Worm (Caenorhabditis elegans) whole organism, L4 larva: ENCODE results near the gene hsp-16.41.
"Not testable (repeated sequence)": the region's sequence is repeated elsewhere in the genome, so short reads cannot be mapped to it uniquely, and the experiment has no call there.

Experiments
- F49E8.2 ChIP-seq: sonication (generic microtip); optimal IDR thresholded peaks from 2 replicates; lab custom pipeline; 2016; ENCODE audit warnings: missing compliant biosample characterization, mild to moderate bottlenecking, missing genetic modification characterization, borderline replicate concordance
- T26A8.4 ChIP-seq: fragments of 200-800 bp; sonication (Bioruptor generic); IDR thresholded peaks from 2 replicates; pipeline ENCODE4 v1.3.6; 2022; ENCODE audit warnings: missing genetic modification characterization, missing compliant biosample characterization
- Y5F2A.4 ChIP-seq: fragments of 200-800 bp; sonication (Bioruptor generic); optimal IDR thresholded peaks from 2 replicates; lab custom pipeline; 2018; ENCODE audit warnings: mild to moderate bottlenecking, missing genetic modification characterization, missing compliant biosample characterization
- ZK337.2 ChIP-seq: fragments of 200-800 bp; sonication (Bioruptor generic); IDR thresholded peaks from 2 replicates; pipeline ENCODE4 v1.3.6; 2022; ENCODE audit warnings: missing genetic modification reagents, missing genetic modification characterization, missing compliant biosample characterization
- ZK546.5 ChIP-seq, 2 experiments: sonication (generic microtip); optimal IDR thresholded peaks; 2 replicates each; lab custom pipeline; 2017; ENCODE audit warnings: missing biosample characterization in 2 of 2, missing genetic modification characterization in 2 of 2
- aha-1 ChIP-seq: fragments of 150-350 bp; peaks from one replicate; lab custom pipeline; 2014; ENCODE audit warnings: missing biosample characterization, missing genetic modification characterization
- arid-1 ChIP-seq: fragments of 200-800 bp; sonication (Bioruptor generic); conservative IDR thresholded peaks from 2 replicates; pipeline ENCODE4 v1.3.6; 2022; ENCODE audit warnings: missing genetic modification reagents, missing genetic modification characterization, missing compliant biosample characterization
- attf-4 ChIP-seq: sonication (generic microtip); optimal IDR thresholded peaks from 3 replicates; lab custom pipeline; 2017; ENCODE audit warnings: missing biosample characterization, missing genetic modification characterization
- ceh-28 ChIP-seq: fragments of 150-350 bp; optimal IDR thresholded peaks from 2 replicates; lab custom pipeline; 2014; ENCODE audit warnings: missing biosample characterization, missing genetic modification reagents, missing genetic modification characterization
- cey-2 ChIP-seq: sonication (generic microtip); optimal IDR thresholded peaks from 3 replicates; lab custom pipeline; 2017; ENCODE audit warnings: missing genetic modification characterization, mild to moderate bottlenecking, missing compliant biosample characterization, antibody characterized with exemption, borderline replicate concordance; ENCODE audit not compliant: insufficient read depth
- ctbp-1 ChIP-seq: fragments of 200-800 bp; sonication (Bioruptor generic); IDR thresholded peaks from 2 replicates; pipeline ENCODE4 v1.3.6; 2022; ENCODE audit warnings: missing genetic modification reagents, missing genetic modification characterization, missing compliant biosample characterization
- dmd-6 ChIP-seq: fragments of 200-800 bp; sonication (Bioruptor generic); IDR thresholded peaks from 2 replicates; pipeline ENCODE4 v1.3.6; 2022; ENCODE audit warnings: missing genetic modification reagents, missing genetic modification characterization, missing compliant biosample characterization
- dpl-1 ChIP-seq: fragments of 150-350 bp; optimal IDR thresholded peaks from 2 replicates; lab custom pipeline; 2014; ENCODE audit warnings: missing biosample characterization, missing genetic modification reagents, missing genetic modification characterization
- dve-1 ChIP-seq: sonication (generic microtip); optimal IDR thresholded peaks from 2 replicates; lab custom pipeline; 2017; ENCODE audit warnings: antibody characterized with exemption, mild to moderate bottlenecking, missing genetic modification characterization, missing compliant biosample characterization; ENCODE audit not compliant: insufficient read depth
- egl-43 ChIP-seq: fragments of 200-800 bp; sonication (Bioruptor generic); IDR thresholded peaks from 2 replicates; pipeline ENCODE4 v1.3.6; 2022; ENCODE audit warnings: missing genetic modification reagents, missing genetic modification characterization, missing compliant biosample characterization
- fos-1 ChIP-seq: fragments of 150-350 bp; optimal IDR thresholded peaks from 2 replicates; lab custom pipeline; 2014; ENCODE audit warnings: missing biosample characterization, missing genetic modification characterization
- hlh-11 ChIP-seq: fragments of 200-800 bp; sonication (Bioruptor generic); optimal IDR thresholded peaks from 2 replicates; lab custom pipeline; 2018; ENCODE audit warnings: mild to moderate bottlenecking, missing genetic modification characterization, missing compliant biosample characterization
- hmg-1.1 ChIP-seq: fragments of 200-800 bp; sonication (Bioruptor generic); IDR thresholded peaks from 2 replicates; pipeline ENCODE4 v1.3.6; 2022; ENCODE audit warnings: missing genetic modification reagents, missing genetic modification characterization, missing compliant biosample characterization
- lin-29 ChIP-seq: fragments of 200-800 bp; sonication (Bioruptor generic); IDR thresholded peaks from 2 replicates; pipeline ENCODE4 v1.3.6; 2022; ENCODE audit warnings: missing genetic modification reagents, missing genetic modification characterization, missing compliant biosample characterization
- lin-38 ChIP-seq: fragments of 200-800 bp; sonication (Bioruptor generic); IDR thresholded peaks from 2 replicates; pipeline ENCODE4 v1.3.6; 2022; ENCODE audit warnings: missing genetic modification reagents, missing genetic modification characterization, missing compliant biosample characterization
- madf-9 ChIP-seq: fragments of 200-800 bp; sonication (Bioruptor generic); conservative IDR thresholded peaks from 2 replicates; pipeline ENCODE4 v1.3.6; 2022; ENCODE audit warnings: missing genetic modification reagents, missing genetic modification characterization, missing compliant biosample characterization
- nhr-11 ChIP-seq: fragments of 150-350 bp; optimal IDR thresholded peaks from 2 replicates; lab custom pipeline; 2014; ENCODE audit warnings: missing biosample characterization, missing genetic modification characterization
- nhr-111 ChIP-seq: fragments of 200-800 bp; sonication (Bioruptor generic); optimal IDR thresholded peaks from 2 replicates; lab custom pipeline; 2018; ENCODE audit warnings: mild to moderate bottlenecking, missing genetic modification characterization, missing compliant biosample characterization
- nhr-237 ChIP-seq: sonication (generic microtip); optimal IDR thresholded peaks from 2 replicates; lab custom pipeline; 2017; ENCODE audit warnings: missing biosample characterization, missing genetic modification characterization
- nhr-28 ChIP-seq: fragments of 150-350 bp; optimal IDR thresholded peaks from 2 replicates; lab custom pipeline; 2014; ENCODE audit warnings: missing biosample characterization, missing genetic modification characterization
- nhr-41 ChIP-seq: fragments of 200-800 bp; sonication (Bioruptor generic); IDR thresholded peaks from 2 replicates; pipeline ENCODE4 v1.3.6; 2022; ENCODE audit warnings: missing genetic modification reagents, missing genetic modification characterization, missing compliant biosample characterization
- nhr-6 ChIP-seq: fragments of 150-350 bp; optimal IDR thresholded peaks from 2 replicates; lab custom pipeline; 2014; ENCODE audit warnings: missing biosample characterization, missing genetic modification characterization
- nhr-77 ChIP-seq: fragments of 150-350 bp; optimal IDR thresholded peaks from 2 replicates; lab custom pipeline; 2014; ENCODE audit warnings: missing biosample characterization, missing genetic modification characterization
- pha-4 ChIP-seq, 2 experiments: fragments of 150-350 bp in 1 of 2; fragments of 200-800 bp in 1 of 2; sonication (Bioruptor generic) in 1 of 2; IDR thresholded peaks in 1 of 2; optimal IDR thresholded peaks in 1 of 2; 2 replicates each; pipeline versions ENCODE4 v1.3.6 to Lab custom; 2014 to 2022; ENCODE audit warnings: missing genetic modification characterization in 2 of 2, missing genetic modification reagents in 2 of 2, missing biosample characterization in 1 of 2, missing compliant biosample characterization in 1 of 2
- pqm-1 ChIP-seq: sonication (generic microtip); optimal IDR thresholded peaks from 2 replicates; lab custom pipeline; 2017; ENCODE audit warnings: missing biosample characterization, missing genetic modification characterization
- rbr-2 ChIP-seq: sonication (generic microtip); optimal IDR thresholded peaks from 2 replicates; lab custom pipeline; 2016; ENCODE audit warnings: missing genotype, missing genetic modification characterization, missing compliant biosample characterization
- set-16 ChIP-seq: fragments of 200-800 bp; sonication (Bioruptor generic); IDR thresholded peaks from 2 replicates; pipeline ENCODE4 v1.3.6; 2022; ENCODE audit warnings: missing genetic modification reagents, missing genetic modification characterization, missing compliant biosample characterization
- spr-1 ChIP-seq: sonication (generic microtip); optimal IDR thresholded peaks from 2 replicates; lab custom pipeline; 2016; ENCODE audit warnings: mild to moderate bottlenecking, missing genetic modification characterization, missing compliant biosample characterization
- unc-39 ChIP-seq: sonication (generic microtip); optimal IDR thresholded peaks from 2 replicates; lab custom pipeline; 2017; ENCODE audit warnings: missing biosample characterization, missing genetic modification characterization
- unc-62 ChIP-seq, 3 experiments: fragments of 150-350 bp in 1 of 3; sonication (generic microtip); optimal IDR thresholded peaks in 2 of 3; peaks in 1 of 3; 1 replicate in 1 of 3; 2 replicates in 2 of 3; lab custom pipeline; 2014 to 2017; ENCODE audit warnings: missing biosample characterization in 3 of 3, missing genetic modification characterization in 3 of 3, missing genetic modification reagents in 3 of 3, missing genotype in 1 of 3
- zfp-2 ChIP-seq: sonication (generic microtip); optimal IDR thresholded peaks from 2 replicates; lab custom pipeline; 2016; ENCODE audit warnings: mild to moderate bottlenecking, missing genetic modification characterization, missing compliant biosample characterization
- zfp-3 ChIP-seq: fragments of 200-800 bp; sonication (Bioruptor generic); conservative IDR thresholded peaks from 2 replicates; pipeline ENCODE4 v1.3.6; 2022; ENCODE audit warnings: missing genetic modification reagents, missing genetic modification characterization, missing compliant biosample characterization
- zip-11 ChIP-seq: fragments of 200-800 bp; sonication (Bioruptor generic); IDR thresholded peaks from 2 replicates; pipeline ENCODE4 v1.3.6; 2022; ENCODE audit warnings: missing genetic modification characterization, missing compliant biosample characterization
- zip-2 ChIP-seq: fragments of 150-350 bp; optimal IDR thresholded peaks from 2 replicates; lab custom pipeline; 2014; ENCODE audit warnings: missing biosample characterization, missing genetic modification characterization
- ztf-11 ChIP-seq: fragments of 150-350 bp; optimal IDR thresholded peaks from 2 replicates; lab custom pipeline; 2014; ENCODE audit warnings: missing biosample characterization, missing genetic modification characterization

The hsp-16.41 gene

DNA sequence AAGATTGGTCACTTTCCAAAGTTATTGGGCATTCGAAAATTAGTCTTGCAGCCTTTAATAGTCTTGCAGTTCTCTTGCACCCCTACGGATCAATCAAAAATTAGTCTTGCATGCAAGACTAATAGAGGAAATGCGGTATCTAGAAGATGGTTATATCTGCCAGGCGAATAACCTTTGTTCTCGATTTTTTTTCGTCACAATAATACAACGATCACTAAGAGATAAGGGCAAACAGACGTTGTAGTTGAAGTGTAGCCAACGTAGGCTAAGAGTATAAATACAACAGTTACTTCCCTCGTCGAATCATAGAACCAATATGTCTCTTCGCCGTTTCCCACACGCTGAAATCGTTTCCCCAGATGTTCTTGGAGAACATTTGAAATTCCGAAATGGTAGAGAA, 36.8 kb downstream of the hsp-16.41 start, which contains the start of gene T10B5.8:
T10B5.8 (plus strand) TSS at position 301 of the 400 bp plus-strand sequence.
- TF ChIP-seq egl-43 (GFP tag; lab: Robert Waterston, UW), result no peak
- peak; percentile 3 for TF ChIP-seq aha-1
- peak; percentile 66 for TF ChIP-seq nhr-28

DNA sequence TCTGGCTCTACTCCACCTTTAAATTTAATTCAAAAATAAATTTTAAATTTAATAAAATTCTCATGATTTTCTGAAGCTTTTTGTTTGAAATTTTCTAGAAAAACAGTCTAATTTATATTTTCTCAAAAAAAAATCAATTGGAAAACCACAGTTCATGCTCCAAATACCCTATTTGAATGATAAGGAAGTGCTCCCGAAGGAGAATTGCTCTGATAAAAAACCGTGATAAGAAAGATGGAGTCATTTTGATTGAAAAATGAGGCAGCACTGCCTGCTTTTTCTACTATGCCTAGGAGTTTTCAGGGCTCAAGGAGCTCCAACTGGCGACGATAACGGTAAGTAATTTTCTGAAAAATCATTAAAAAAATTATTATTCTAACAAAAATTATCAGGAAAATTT, 41.0 kb downstream of the hsp-16.41 start, which contains the start of gene T10B5.7:
T10B5.7 (plus strand) TSS at position 225 of the 400 bp plus-strand sequence.
- TF ChIP-seq set-16 (GFP tag; lab: Robert Waterston, UW) (no peak), dpl-1 (no peak), lin-29 (no peak), nhr-77 (tag; lab: Kevin White, UChicago) (no peak), dmd-6 (GFP tag; lab: Robert Waterston, UW) (peak; percentile 19; the same call in 1 of the 2 replicates), attf-4 (tag; lab: Kevin White, UChicago) (no peak), ZK546.5 (tag; optimal IDR thresholded peaks at IDR 0.05; lab: Kevin White, UChicago) (no peak), nhr-28 (peak; percentile 75), zfp-3 (GFP tag; lab: Robert Waterston, UW) (no peak), madf-9 (GFP tag; lab: Robert Waterston, UW) (no peak), cey-2 (no peak), aha-1 (no peak), arid-1 (GFP tag; lab: Robert Waterston, UW) (no peak), hlh-11 (tag; lab: Kevin White, UChicago) (no peak), spr-1 (tag; lab: Kevin White, UChicago) (no peak), zfp-2 (tag; lab: Kevin White, UChicago) (no peak), ceh-28 (no peak), pqm-1 (peak; percentile 62), zip-2 (tag; lab: Kevin White, UChicago) (no peak), nhr-11 (tag; lab: Kevin White, UChicago) (no peak), zip-11 (GFP tag; lab: Robert Waterston, UW) (no peak), rbr-2 (tag; lab: Kevin White, UChicago) (no peak), fos-1 (no peak), dve-1 (tag; lab: Kevin White, UChicago) (peak; percentile 2), ZK337.2 (GFP tag; lab: Robert Waterston, UW) (no peak), ctbp-1 (GFP tag; lab: Robert Waterston, UW) (no peak), F49E8.2 (no peak), ztf-11 (no peak), nhr-111 (no peak), hmg-1.1 (GFP tag; lab: Robert Waterston, UW) (no peak), Y5F2A.4 (GFP tag; lab: Kevin White, UChicago) (no peak), nhr-6 (tag; lab: Kevin White, UChicago) (no peak), unc-39 (tag; lab: Kevin White, UChicago) (no peak)
- TF ChIP-seq, all 104 proteins: peak for 4

DNA sequence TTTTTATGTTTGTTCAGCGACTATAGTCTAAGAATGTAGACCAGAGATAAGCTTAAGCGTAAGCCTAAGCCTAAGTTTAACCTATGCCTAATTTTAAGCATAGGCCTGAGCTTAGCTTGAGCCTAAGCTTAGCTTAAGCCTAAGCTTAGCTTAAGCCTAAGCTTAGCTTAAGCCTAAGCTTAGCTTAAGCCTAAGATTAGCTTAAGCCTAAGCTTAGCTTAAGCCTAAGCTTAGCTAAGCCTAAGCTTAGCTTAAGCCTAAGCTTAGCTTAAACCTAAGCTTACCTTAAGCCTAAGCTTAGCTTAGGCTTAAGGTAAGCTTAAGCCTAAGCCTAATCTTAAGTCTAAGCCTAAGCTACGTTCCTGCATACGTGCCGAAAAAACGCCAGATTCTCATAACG, 43.6 kb downstream of the hsp-16.41 start:
- TF ChIP-seq unc-62 (GFP tag; optimal IDR thresholded peaks at IDR 0.05 in 1 of 2; lab: Kevin White, UChicago) (peak in 1 of 2 experiments; percentile 8), unc-62 (tag; optimal IDR thresholded peaks at IDR 0.05; lab: Kevin White, UChicago) (no peak), T26A8.4 (no peak), lin-29 (no peak), nhr-41 (GFP tag; lab: Robert Waterston, UW) (no peak), nhr-237 (tag; lab: Kevin White, UChicago) (no peak)

DNA sequence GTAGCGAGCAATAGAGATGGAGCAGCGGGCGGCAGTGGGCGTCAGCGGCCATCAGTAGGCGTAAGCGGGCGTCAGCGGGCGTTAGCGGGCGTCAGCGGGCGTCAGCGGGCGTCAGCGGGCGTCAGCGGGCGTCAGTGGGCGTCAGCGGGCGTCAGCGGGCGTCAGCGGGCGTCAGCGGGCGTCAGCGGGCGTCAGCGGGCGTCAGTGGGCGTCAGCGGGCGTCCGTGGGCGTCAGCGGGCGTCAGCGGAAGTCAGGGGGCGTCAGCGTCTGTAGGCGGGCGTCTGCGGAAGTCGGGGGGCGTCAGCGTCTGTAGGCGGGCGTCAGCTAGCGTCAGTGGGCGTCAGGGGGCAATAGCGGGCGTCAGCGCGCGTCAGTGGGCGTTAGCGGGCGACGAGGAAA, 45.0 kb downstream of the hsp-16.41 start:
- TF ChIP-seq set-16 (GFP tag; lab: Robert Waterston, UW) (peak; percentile 99), lin-38 (GFP tag; lab: Robert Waterston, UW) (peak; percentile 14; the same call in 1 of the 2 replicates), pha-4 (GFP tag; IDR thresholded peaks at IDR 0.05; lab: Robert Waterston, UW) (peak; percentile 63; the same call in 1 of the 2 replicates)
- TF ChIP-seq pha-4 (tag; optimal IDR thresholded peaks at IDR 0.05; lab: Kevin White, UChicago), result not testable (repeated sequence)
